Worm (Caenorhabditis elegans) whole organism, L4/young adult: ENCODE results near the gene C37C3.9.

Experiments used
- W03F9.2 ChIP-seq: fragments of 150-350 bp; optimal IDR thresholded peaks from 2 replicates; lab custom pipeline; 2014; ENCODE audit warnings: missing biosample characterization, missing genetic modification characterization
- him-1 ChIP-seq: sonication (generic microtip); optimal IDR thresholded peaks from 2 replicates; lab custom pipeline; 2016; ENCODE audit warnings: missing genotype, missing genetic modification reagents, missing genetic modification characterization, missing compliant biosample characterization

DNA sequence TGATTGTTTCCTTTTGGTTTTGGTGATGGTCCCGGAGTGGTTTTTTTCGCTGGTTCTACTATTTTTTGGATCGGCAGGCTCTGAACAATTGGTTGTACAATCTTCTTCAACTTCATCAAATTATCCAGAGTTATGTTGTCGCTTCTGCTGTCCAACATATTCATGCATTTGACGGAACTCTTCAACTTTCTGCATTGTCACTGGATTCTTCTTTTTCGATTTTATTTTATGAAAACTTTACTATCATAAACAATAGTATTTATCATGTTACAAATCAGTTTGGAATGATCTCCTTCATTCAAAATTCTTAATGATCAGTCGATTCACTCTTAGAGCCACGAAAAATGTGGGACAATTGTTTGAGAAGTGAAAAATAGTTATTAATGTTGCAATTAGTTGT is 2.4 kb downstream of the C37C3.9 start:
- TF ChIP-seq W03F9.2 (no peak), him-1 (tag; lab: Kevin White, UChicago) (no peak)
